Worm (Caenorhabditis elegans) whole organism, mixed stage, embryonic: ENCODE results near the gene swt-7.

ENCODE experiments used
- drap-1 ChIP-seq: fragments of 200-800 bp; sonication (Bioruptor generic); optimal IDR thresholded peaks from 3 replicates; lab custom pipeline; 2018; ENCODE audit warnings: mild to moderate bottlenecking, missing genetic modification characterization, missing compliant biosample characterization
- elt-3 ChIP-seq: fragments of 150-350 bp; optimal IDR thresholded peaks from 2 replicates; lab custom pipeline; 2014; ENCODE audit warnings: missing biosample characterization, missing genetic modification characterization
- nhr-2 ChIP-seq: fragments of 150-350 bp; optimal IDR thresholded peaks from 2 replicates; lab custom pipeline; 2014; ENCODE audit warnings: missing biosample characterization, missing genetic modification characterization

ce11 chrV:5026438-5026837 is 4.2 kb downstream of the swt-7 start:
- TF ChIP-seq nhr-2: no peak
- TF ChIP-seq drap-1 (GFP tag; lab: Kevin White, UChicago): no peak
- TF ChIP-seq elt-3 (tag; lab: Kevin White, UChicago): no peak
